Worm (Caenorhabditis elegans) whole organism, young adult: Measurements from ENCODE around the gene spp-28.

ENCODE experiments used
- bed-1 ChIP-seq: fragments of 200-800 bp; sonication (Bioruptor generic); IDR thresholded peaks from 2 replicates; pipeline ENCODE4 v1.3.6; 2022; ENCODE audit warnings: missing genetic modification reagents, missing genetic modification characterization, missing compliant biosample characterization
- let-607 ChIP-seq, 2 experiments: fragments of 200-800 bp in 1 of 2; sonication (Bioruptor generic) in 1 of 2; sonication (generic microtip) in 1 of 2; optimal IDR thresholded peaks; 2 replicates each; lab custom pipeline; 2016 to 2018; ENCODE audit warnings: mild to moderate bottlenecking in 2 of 2, missing compliant biosample characterization in 2 of 2, missing genetic modification characterization in 2 of 2, moderate library complexity in 2 of 2, missing genotype in 1 of 2
- rec-8 ChIP-seq, 2 experiments: sonication (generic microtip); optimal IDR thresholded peaks; 2 replicates each; lab custom pipeline; 2016; ENCODE audit warnings: mild to moderate bottlenecking in 2 of 2, missing genetic modification characterization in 2 of 2, missing genetic modification reagents in 2 of 2, missing genotype in 2 of 2, missing biosample characterization in 1 of 2, missing compliant biosample characterization in 1 of 2, moderate library complexity in 1 of 2
- xnd-1 ChIP-seq: sonication (generic microtip); optimal IDR thresholded peaks from 2 replicates; lab custom pipeline; 2016; ENCODE audit warnings: missing genotype, missing genetic modification reagents, missing genetic modification characterization, missing compliant biosample characterization

DNA sequence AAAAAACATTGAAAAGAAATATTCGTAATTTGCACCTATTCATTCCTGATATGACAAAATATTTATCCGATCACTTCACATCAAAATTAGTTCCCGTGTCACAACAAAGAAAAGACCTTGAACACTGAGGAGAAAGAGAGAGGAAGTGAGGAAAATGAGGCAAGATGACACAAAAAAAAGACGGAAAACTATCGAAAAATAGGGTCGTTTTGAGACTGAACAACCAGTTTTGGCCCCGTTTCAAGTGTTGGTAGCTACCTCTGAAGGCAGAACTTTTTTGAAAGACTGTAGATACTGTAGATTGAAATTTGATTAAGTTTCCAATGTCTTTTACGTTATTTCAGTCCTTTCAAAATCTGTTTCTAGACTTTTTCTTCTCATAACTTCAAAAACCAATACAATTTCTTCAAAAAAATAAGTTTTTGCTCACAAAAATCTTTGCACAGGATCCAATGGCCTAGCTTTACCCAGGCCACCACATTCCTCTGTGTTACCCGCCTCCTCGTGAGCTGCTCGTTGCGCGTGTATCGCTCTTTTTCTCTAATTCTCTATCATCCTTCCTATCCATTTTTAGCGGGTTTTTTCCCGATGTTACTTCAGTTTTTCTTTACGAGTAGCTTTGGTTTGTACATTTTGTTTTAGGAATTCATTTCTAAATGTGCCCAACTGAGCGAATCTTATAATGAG is 6.3 kb upstream of the spp-28 start:
- no peak for TF ChIP-seq rec-8 (tag; optimal IDR thresholded peaks at IDR 0.05; lab: Kevin White, UChicago)
- TF ChIP-seq bed-1 (GFP tag; lab: Robert Waterston, UW) = no peak
- no peak for TF ChIP-seq xnd-1 (tag; lab: Kevin White, UChicago)
- no peak for TF ChIP-seq let-607 (tag; optimal IDR thresholded peaks at IDR 0.05; lab: Kevin White, UChicago)
